Fruit fly (Drosophila melanogaster): Measurements from ENCODE around the gene eRF1.

Gene eRF1

DNA sequence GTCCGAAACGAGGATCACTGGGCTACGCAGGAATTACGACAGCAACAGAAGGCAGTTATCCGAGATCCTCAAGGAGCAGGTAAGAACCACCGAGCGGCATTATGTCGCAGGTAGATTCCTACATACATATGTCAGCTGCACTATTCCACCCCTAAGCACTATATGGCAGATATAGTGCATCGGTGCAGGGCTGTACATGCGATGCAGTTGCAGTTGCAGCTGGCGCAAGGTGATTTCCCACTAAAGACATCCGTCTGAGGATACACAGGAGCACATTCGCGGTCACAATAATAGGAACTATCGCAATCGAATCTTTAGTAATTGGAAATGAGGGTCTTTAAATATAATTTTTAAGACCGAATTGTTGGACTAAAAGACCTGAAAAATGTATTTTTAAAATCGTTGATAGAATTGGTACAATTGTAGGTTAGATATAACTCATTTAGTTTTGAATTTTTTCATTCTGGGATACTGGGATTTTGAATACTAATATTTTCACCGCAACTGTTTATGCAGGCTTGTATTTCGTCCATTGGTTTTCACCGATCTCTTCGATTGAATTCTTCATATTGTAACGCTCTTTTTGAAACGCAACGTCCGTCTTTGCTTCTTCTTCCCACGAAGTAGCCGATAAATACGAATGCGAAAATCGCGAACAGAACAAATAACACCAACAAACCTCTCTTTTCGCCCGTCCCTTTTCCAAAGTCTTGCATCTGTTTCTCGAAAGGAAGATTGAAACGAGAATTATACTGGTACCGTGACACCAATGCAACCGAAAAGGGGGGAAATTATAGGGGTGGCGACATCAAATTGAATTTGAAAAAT, 54.7 kb downstream of the eRF1 start (continued):
- TF ChIP-seq Mad (GFP tag; optimal IDR thresholded peaks at IDR 0.05) (peak; percentile 23), usp (GFP tag; optimal IDR thresholded peaks at IDR 0.05) (no peak), CG18599 (GFP tag; optimal IDR thresholded peaks at IDR 0.05) (no peak), CG18619 (GFP tag; optimal IDR thresholded peaks at IDR 0.05) (no peak), Hsf (GFP tag; optimal IDR thresholded peaks at IDR 0.05) (peak; percentile 39), gsb (GFP tag; IDR thresholded peaks at IDR 0.05) (no peak), Oli (tag; optimal IDR thresholded peaks at IDR 0.05) (peak; percentile 32), CG42726 (GFP tag; IDR thresholded peaks at IDR 0.05; ENCODE audit: partially characterized antibody) (no peak), fd102C (GFP tag; optimal IDR thresholded peaks at IDR 0.05) (peak; percentile 84), NK7.1 (GFP tag; optimal IDR thresholded peaks at IDR 0.05) (no peak), ci (GFP tag; IDR thresholded peaks at IDR 0.05) (no peak), Med (GFP tag) (peak; percentile 54), CG8765 (GFP tag; IDR thresholded peaks at IDR 0.05) (0 out of 2 replicates have a peak, but pooled peaks have one; percentile 49), CG2202 (tag; optimal IDR thresholded peaks at IDR 0.05) (no peak), abd-A (tag; optimal IDR thresholded peaks at IDR 0.05) (no peak), CG17802 (tag; optimal IDR thresholded peaks at IDR 0.05) (no peak), NC2β (GFP tag; optimal IDR thresholded peaks at IDR 0.05) (peak; percentile 51), ttk (GFP tag; IDR thresholded peaks at IDR 0.05) (no peak), CG17912 (GFP tag; optimal IDR thresholded peaks at IDR 0.05) (no peak), gcm (GFP tag; optimal IDR thresholded peaks at IDR 0.05) (peak; percentile 66), Hand (GFP tag; optimal IDR thresholded peaks at IDR 0.05) (no peak), CG17829 (tag; optimal IDR thresholded peaks at IDR 0.05) (peak; percentile 66), yki (optimal IDR thresholded peaks at IDR 0.05) (no peak), CG11696 (GFP tag; IDR thresholded peaks at IDR 0.05) (peak; percentile 96), MESR4 (GFP tag; optimal IDR thresholded peaks at IDR 0.05) (no peak), HmgZ (tag; optimal IDR thresholded peaks at IDR 0.05) (no peak), klu (GFP tag; IDR thresholded peaks at IDR 0.05) (no peak), CG13287 (GFP tag; IDR thresholded peaks at IDR 0.05; ENCODE audit: partially characterized antibody) (no peak), grn (GFP tag; optimal IDR thresholded peaks at IDR 0.05) (no peak), sna (GFP tag; IDR thresholded peaks at IDR 0.05; ENCODE audit: partially characterized antibody) (no peak), Hr39 (optimal IDR thresholded peaks at IDR 0.05) (no peak), caup (GFP tag; optimal IDR thresholded peaks at IDR 0.05; ENCODE audit: severe bottlenecking) (no peak), da (GFP tag; optimal IDR thresholded peaks at IDR 0.05) (peak; percentile 90), chif (GFP tag; optimal IDR thresholded peaks at IDR 0.05) (peak in 1 of 2 experiments; percentile 57), otp (GFP tag; IDR thresholded peaks at IDR 0.05) (no peak), CG3407 (GFP tag; optimal IDR thresholded peaks at IDR 0.05) (no peak), CG30431 (GFP tag; optimal IDR thresholded peaks at IDR 0.05) (peak; percentile 30), CG7745 (tag; optimal IDR thresholded peaks at IDR 0.05) (no peak), CG9797 (GFP tag; optimal IDR thresholded peaks at IDR 0.05) (no peak), Awh (GFP tag; IDR thresholded peaks at IDR 0.05) (no peak), sd (tag; optimal IDR thresholded peaks at IDR 0.05) (no peak), CG2712 (tag; optimal IDR thresholded peaks at IDR 0.05) (peak; percentile 77), mld (GFP tag; IDR thresholded peaks at IDR 0.05; ENCODE audit: partially characterized antibody) (no peak), kni (GFP tag; optimal IDR thresholded peaks at IDR 0.05) (peak; percentile 79), CG30020 (tag; optimal IDR thresholded peaks at IDR 0.05) (no peak), CG15479 (GFP tag; optimal IDR thresholded peaks at IDR 0.05) (peak; percentile 100), corto (GFP tag; optimal IDR thresholded peaks at IDR 0.05) (peak; percentile 57), CG4424 (GFP tag; optimal IDR thresholded peaks at IDR 0.05) (peak; percentile 25), Nf-YA (GFP tag; IDR thresholded peaks at IDR 0.05) (no peak), H15 (GFP tag; IDR thresholded peaks at IDR 0.05) (no peak)

All from whole organism, embryonic.